Fruit fly (Drosophila melanogaster): ENCODE results near the gene Upf2.

dm6 chrX:8113386-8114279, 38.4 kb upstream of the Upf2 start:
- TF ChIP-seq CG6792 (GFP tag; optimal IDR thresholded peaks at IDR 0.05) (peak; percentile 0), Hr4 (GFP tag; optimal IDR thresholded peaks at IDR 0.05) (peak; percentile 24), Ets21C (GFP tag; optimal IDR thresholded peaks at IDR 0.05) (no peak), Hr39 (GFP tag; optimal IDR thresholded peaks at IDR 0.05) (peak; percentile 25), CG15336 (GFP tag; IDR thresholded peaks at IDR 0.05) (0 out of 2 replicates have a peak, but pooled peaks have one; percentile 16)
